Worm (Caenorhabditis elegans) whole organism, mixed stage, embryonic: Measurements from ENCODE around the gene Y36E3A.2.

ENCODE experiments used
- M03D4.4 ChIP-seq: sonication (generic microtip); optimal IDR thresholded peaks from 2 replicates; lab custom pipeline; 2017; ENCODE audit warnings: mild to moderate bottlenecking, missing genetic modification characterization, missing compliant biosample characterization
- bed-3 ChIP-seq: fragments of 200-800 bp; sonication (Bioruptor generic); optimal IDR thresholded peaks from 3 replicates; lab custom pipeline; 2018; ENCODE audit warnings: mild to moderate bottlenecking, missing genetic modification characterization, moderate library complexity, missing compliant biosample characterization
- blmp-1 ChIP-seq: fragments of 150-350 bp; optimal IDR thresholded peaks from 2 replicates; lab custom pipeline; 2014; ENCODE audit warnings: missing biosample characterization, missing genetic modification characterization
- ceh-39 ChIP-seq: fragments of 150-350 bp; optimal IDR thresholded peaks from 2 replicates; lab custom pipeline; 2014; ENCODE audit warnings: missing biosample characterization, missing genetic modification characterization
- ceh-43 ChIP-seq: fragments of 200-800 bp; sonication (Bioruptor generic); optimal IDR thresholded peaks from 2 replicates; lab custom pipeline; 2018; ENCODE audit warnings: mild to moderate bottlenecking, missing genetic modification characterization, moderate library complexity, missing compliant biosample characterization
- ceh-83 ChIP-seq: fragments of 200-800 bp; sonication (Bioruptor generic); optimal IDR thresholded peaks from 2 replicates; lab custom pipeline; 2018; ENCODE audit warnings: mild to moderate bottlenecking, missing genetic modification characterization, missing compliant biosample characterization
- ces-1 ChIP-seq: fragments of 150-350 bp; optimal IDR thresholded peaks from 2 replicates; lab custom pipeline; 2014; ENCODE audit warnings: missing biosample characterization, missing genetic modification reagents, missing genetic modification characterization
- cnd-1 ChIP-seq: fragments of 200-800 bp; sonication (Bioruptor generic); optimal IDR thresholded peaks from 2 replicates; lab custom pipeline; 2018; ENCODE audit warnings: mild to moderate bottlenecking, missing genetic modification characterization, missing compliant biosample characterization
- drap-1 ChIP-seq: fragments of 200-800 bp; sonication (Bioruptor generic); optimal IDR thresholded peaks from 3 replicates; lab custom pipeline; 2018; ENCODE audit warnings: mild to moderate bottlenecking, missing genetic modification characterization, missing compliant biosample characterization
- elt-1 ChIP-seq: sonication (generic microtip); optimal IDR thresholded peaks from 2 replicates; lab custom pipeline; 2017; ENCODE audit warnings: missing genetic modification characterization, mild to moderate bottlenecking, missing compliant biosample characterization, antibody characterized with exemption, moderate library complexity, borderline replicate concordance; ENCODE audit not compliant: insufficient read depth
- flh-1 ChIP-seq: fragments of 200-800 bp; sonication (Bioruptor generic); optimal IDR thresholded peaks from 2 replicates; lab custom pipeline; 2018; ENCODE audit warnings: mild to moderate bottlenecking, missing genetic modification characterization, moderate library complexity, missing compliant biosample characterization
- hlh-1 ChIP-seq: fragments of 150-350 bp; optimal IDR thresholded peaks from 2 replicates; lab custom pipeline; 2014; ENCODE audit warnings: missing biosample characterization, missing genetic modification reagents, missing genetic modification characterization
- lin-13 ChIP-seq: fragments of 150-350 bp; optimal IDR thresholded peaks from 2 replicates; lab custom pipeline; 2014; ENCODE audit warnings: missing biosample characterization, missing genetic modification characterization
- lin-32 ChIP-seq: fragments of 200-800 bp; sonication (Bioruptor generic); optimal IDR thresholded peaks from 2 replicates; lab custom pipeline; 2018; ENCODE audit warnings: mild to moderate bottlenecking, missing genetic modification characterization, missing compliant biosample characterization
- lsy-2 ChIP-seq: fragments of 150-350 bp; optimal IDR thresholded peaks from 2 replicates; lab custom pipeline; 2014; ENCODE audit warnings: missing biosample characterization, missing genetic modification characterization
- mab-5 ChIP-seq: fragments of 150-350 bp; optimal IDR thresholded peaks from 2 replicates; lab custom pipeline; 2014; ENCODE audit warnings: missing biosample characterization, missing genetic modification characterization
- mep-1 ChIP-seq: fragments of 150-350 bp; optimal IDR thresholded peaks from 2 replicates; lab custom pipeline; 2017; ENCODE audit warnings: missing biosample characterization, missing genetic modification reagents, missing genetic modification characterization, inconsistent platforms
- mls-2 ChIP-seq: sonication (generic microtip); optimal IDR thresholded peaks from 2 replicates; lab custom pipeline; 2016; ENCODE audit warnings: mild to moderate bottlenecking, missing genetic modification characterization, moderate library complexity, missing compliant biosample characterization
- nhr-12 ChIP-seq: fragments of 150-350 bp; optimal IDR thresholded peaks from 2 replicates; lab custom pipeline; 2014; ENCODE audit warnings: missing biosample characterization, missing genetic modification characterization
- nhr-2 ChIP-seq: fragments of 150-350 bp; optimal IDR thresholded peaks from 2 replicates; lab custom pipeline; 2014; ENCODE audit warnings: missing biosample characterization, missing genetic modification characterization
- nhr-28 ChIP-seq: fragments of 150-350 bp; optimal IDR thresholded peaks from 2 replicates; lab custom pipeline; 2014; ENCODE audit warnings: missing biosample characterization, missing genetic modification characterization
- nhr-76 ChIP-seq: sonication (generic microtip); optimal IDR thresholded peaks from 2 replicates; lab custom pipeline; 2017; ENCODE audit warnings: missing biosample characterization, missing genetic modification characterization
- pha-4 ChIP-seq: fragments of 150-350 bp; optimal IDR thresholded peaks from 2 replicates; lab custom pipeline; 2018; ENCODE audit warnings: missing biosample characterization, missing genetic modification reagents, missing genetic modification characterization
- sem-2 ChIP-seq: fragments of 200-800 bp; sonication (Bioruptor generic); optimal IDR thresholded peaks from 2 replicates; lab custom pipeline; 2018; ENCODE audit warnings: mild to moderate bottlenecking, missing genetic modification characterization, missing compliant biosample characterization
- sptf-1 ChIP-seq: sonication (generic microtip); optimal IDR thresholded peaks from 2 replicates; lab custom pipeline; 2017; ENCODE audit warnings: mild to moderate bottlenecking, missing genetic modification characterization, moderate library complexity, missing compliant biosample characterization
- tbx-8 ChIP-seq: fragments of 200-800 bp; sonication (Bioruptor generic); optimal IDR thresholded peaks from 2 replicates; lab custom pipeline; 2018; ENCODE audit warnings: mild to moderate bottlenecking, missing genetic modification characterization, moderate library complexity, missing compliant biosample characterization
- unc-39 ChIP-seq: fragments of 150-350 bp; optimal IDR thresholded peaks from 2 replicates; lab custom pipeline; 2014; ENCODE audit warnings: missing biosample characterization, missing genetic modification characterization
- unc-62 ChIP-seq: fragments of 150-350 bp; optimal IDR thresholded peaks from 2 replicates; lab custom pipeline; 2014; ENCODE audit warnings: missing biosample characterization, missing genetic modification reagents, missing genetic modification characterization
- zip-8 ChIP-seq: fragments of 150-350 bp; optimal IDR thresholded peaks from 2 replicates; lab custom pipeline; 2014; ENCODE audit warnings: missing biosample characterization, missing genetic modification characterization
- ztf-11 ChIP-seq: fragments of 150-350 bp; optimal IDR thresholded peaks from 2 replicates; lab custom pipeline; 2014; ENCODE audit warnings: missing biosample characterization, missing genetic modification characterization

Y36E3A.2 gene

DNA sequence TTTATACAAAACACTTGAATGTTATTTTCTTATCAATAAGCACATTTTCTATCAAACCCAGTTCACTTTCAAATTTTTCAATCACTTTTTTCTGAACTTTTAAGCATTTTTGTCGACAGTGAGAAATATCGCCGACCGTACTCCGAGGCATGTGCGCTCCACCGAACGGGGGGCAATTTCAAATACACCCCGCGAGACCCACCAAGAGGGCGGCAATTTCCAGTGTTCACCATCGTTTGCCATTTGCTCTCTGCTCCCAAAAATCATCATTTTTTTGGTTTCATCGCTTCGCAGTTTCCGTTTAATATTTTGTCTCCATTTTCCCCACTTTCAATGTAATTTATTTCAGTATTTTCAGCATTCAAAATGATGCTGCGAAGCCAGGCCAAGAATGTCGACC, 30.5 kb upstream of the Y36E3A.2 start, which contains the start of gene cyb-3:
TSS of gene cyb-3 (plus strand) at position 350 of the 400 bp plus-strand sequence.
- TF ChIP-seq ztf-11 (tag; lab: Kevin White, UChicago) (no peak), lsy-2 (tag; lab: Kevin White, UChicago) (peak; percentile 57)

DNA sequence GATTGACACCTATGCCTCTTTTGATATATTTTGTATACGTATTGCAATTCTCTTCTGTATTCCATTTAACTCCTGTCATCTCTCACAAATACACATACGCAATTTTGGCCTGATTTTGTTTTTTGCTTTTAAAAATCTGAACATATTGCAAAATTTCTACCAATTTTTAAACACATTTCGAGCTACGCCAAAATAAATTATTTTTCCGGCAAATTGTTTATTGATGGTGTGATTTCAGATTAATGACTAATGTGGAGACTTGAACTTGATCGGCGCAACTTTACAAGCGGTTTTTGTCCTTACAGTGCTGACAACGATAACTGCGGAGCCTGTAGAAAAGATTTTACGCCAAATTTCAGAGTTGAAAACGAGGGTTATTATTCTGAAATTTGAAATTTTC, 28.7 kb upstream of the Y36E3A.2 start:
- no peak for TF ChIP-seq ceh-39 (tag; lab: Kevin White, UChicago)
- TF ChIP-seq ceh-83 (GFP tag; lab: Kevin White, UChicago), result no peak
- no peak for TF ChIP-seq nhr-2
- no peak for TF ChIP-seq ceh-43
- TF ChIP-seq drap-1 (GFP tag; lab: Kevin White, UChicago), result no peak
- TF ChIP-seq lin-32 (GFP tag; lab: Kevin White, UChicago), result no peak
- TF ChIP-seq sptf-1 (tag; lab: Kevin White, UChicago), result no peak

DNA sequence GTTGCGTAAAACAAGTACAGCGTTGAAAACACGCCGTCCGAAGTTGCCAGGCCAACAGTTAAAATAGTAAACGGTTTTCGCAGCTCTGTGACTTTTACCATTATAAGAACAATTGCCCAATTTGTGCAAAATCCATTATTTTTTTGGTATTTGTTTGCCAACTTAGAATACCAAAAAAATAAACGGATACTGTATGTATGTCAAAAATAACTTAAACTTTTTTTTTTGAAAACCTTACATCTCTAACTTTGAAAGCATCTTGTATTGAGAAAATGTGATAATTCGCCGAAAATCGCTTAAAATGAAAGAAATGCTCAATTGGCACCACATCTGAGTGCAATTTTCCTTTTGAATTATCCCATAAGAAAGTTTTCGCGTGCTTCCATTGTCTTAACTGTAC, 27.1 kb upstream of the Y36E3A.2 start, which contains the start of gene fbxa-199:
TSS of gene fbxa-199 (minus strand) at position 101 of the 400 bp plus-strand sequence.
- TF ChIP-seq mls-2 (tag; lab: Kevin White, UChicago), result no peak
- TF ChIP-seq drap-1 (GFP tag; lab: Kevin White, UChicago), result no peak
- TF ChIP-seq unc-39 (tag; lab: Kevin White, UChicago), result no peak
- TF ChIP-seq lsy-2 (tag; lab: Kevin White, UChicago), result no peak
- TF ChIP-seq lin-32 (GFP tag; lab: Kevin White, UChicago), result no peak
- no peak for TF ChIP-seq elt-1 (tag; lab: Kevin White, UChicago)
- TF ChIP-seq mab-5 (tag; lab: Kevin White, UChicago), result no peak
- TF ChIP-seq lin-13 (tag; lab: Kevin White, UChicago), result no peak
- TF ChIP-seq ces-1 (GFP tag; lab: Kevin White, UChicago), result no peak
- no peak for TF ChIP-seq nhr-76 (tag; lab: Kevin White, UChicago)
- TF ChIP-seq mep-1 (tag; lab: Kevin White, UChicago), result no peak
- TF ChIP-seq ztf-11 (tag; lab: Kevin White, UChicago), result no peak
- TF ChIP-seq sem-2 (GFP tag; lab: Kevin White, UChicago), result no peak
- no peak for TF ChIP-seq zip-8 (tag; lab: Kevin White, UChicago)
- TF ChIP-seq hlh-1 (tag; lab: Kevin White, UChicago), result no peak
- TF ChIP-seq ceh-43, result no peak
- no peak for TF ChIP-seq nhr-2
- TF ChIP-seq tbx-8 (GFP tag; lab: Kevin White, UChicago), result no peak
- no peak for TF ChIP-seq nhr-28

DNA sequence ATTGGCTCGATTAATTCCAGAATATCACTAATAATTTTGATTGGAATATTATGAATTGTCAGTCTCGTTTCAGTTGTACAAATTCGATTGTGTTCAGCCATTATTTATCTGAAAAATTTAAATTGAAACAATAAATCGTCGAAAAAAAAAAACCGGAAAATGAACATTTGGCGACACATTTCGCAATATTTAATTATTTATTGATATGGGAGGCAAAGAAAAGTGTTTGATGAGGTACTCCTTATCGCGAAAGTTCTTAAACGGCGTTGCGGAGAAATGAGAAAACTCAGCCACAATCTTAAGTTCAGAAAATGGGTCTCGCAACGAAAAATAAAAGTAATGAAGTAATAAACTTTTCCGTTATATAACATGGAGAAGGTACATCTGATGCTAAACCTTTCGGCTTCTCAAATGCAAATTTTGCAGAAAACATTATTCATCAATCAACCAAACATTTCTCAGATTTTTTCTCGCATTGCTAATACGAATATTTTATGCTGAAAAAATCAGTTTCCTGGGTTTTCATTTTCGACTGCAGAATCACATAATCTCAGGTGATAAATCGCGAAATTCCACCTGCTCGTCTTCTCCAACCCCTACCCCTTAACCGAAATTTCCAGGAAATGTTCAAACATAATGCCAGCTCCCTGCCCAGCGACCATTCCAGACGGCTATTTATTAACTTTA, 26.0 kb upstream of the Y36E3A.2 start, which contains the start of the genes T06E6.15 and sri-7:
TSS of gene T06E6.15 (minus strand) at position 101 of the 687 bp plus-strand sequence.
TSS of gene sri-7 (plus strand) at position 637 of the 687 bp plus-strand sequence.
- TF ChIP-seq ces-1 (GFP tag; lab: Kevin White, UChicago) (no peak), M03D4.4 (tag; lab: Kevin White, UChicago) (no peak), ceh-43 (no peak), zip-8 (tag; lab: Kevin White, UChicago) (no peak), hlh-1 (tag; lab: Kevin White, UChicago) (no peak), lsy-2 (tag; lab: Kevin White, UChicago) (no peak), mep-1 (tag; lab: Kevin White, UChicago) (no peak), unc-62 (GFP tag; lab: Kevin White, UChicago) (no peak), unc-39 (tag; lab: Kevin White, UChicago) (no peak), elt-1 (tag; lab: Kevin White, UChicago) (no peak), tbx-8 (GFP tag; lab: Kevin White, UChicago) (no peak), ztf-11 (tag; lab: Kevin White, UChicago) (no peak), blmp-1 (tag; lab: Kevin White, UChicago) (no peak), drap-1 (GFP tag; lab: Kevin White, UChicago) (no peak), cnd-1 (tag; lab: Kevin White, UChicago) (no peak), sem-2 (GFP tag; lab: Kevin White, UChicago) (no peak), nhr-2 (no peak), sptf-1 (tag; lab: Kevin White, UChicago) (no peak), mls-2 (tag; lab: Kevin White, UChicago) (no peak)

DNA sequence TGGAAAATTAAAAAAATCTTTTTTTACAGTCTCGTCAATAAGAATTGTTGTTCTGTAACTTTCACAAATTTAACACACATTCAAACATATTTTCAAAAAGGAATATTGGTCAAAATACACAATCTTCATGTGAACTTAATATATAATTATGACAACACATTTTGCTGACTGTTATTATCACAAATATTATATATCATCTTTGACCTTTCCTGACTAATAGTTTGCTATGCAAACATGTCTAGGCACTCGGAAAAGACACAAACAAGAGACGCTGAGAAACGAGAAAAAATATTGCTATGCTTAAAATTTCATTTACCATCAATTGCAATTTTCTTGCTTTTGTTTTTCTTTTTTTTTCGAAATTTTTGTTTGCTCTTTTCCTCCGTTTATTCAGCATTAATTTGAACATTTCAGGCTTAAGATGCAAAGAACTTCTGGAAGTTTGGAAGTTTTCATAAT, 24.0 kb upstream of the Y36E3A.2 start, which contains the start of gene fbxa-135:
TSS of gene fbxa-135 (plus strand) at position 409 of the 459 bp plus-strand sequence.
- no peak for TF ChIP-seq blmp-1 (tag; lab: Kevin White, UChicago)
- no peak for TF ChIP-seq ces-1 (GFP tag; lab: Kevin White, UChicago)
- no peak for TF ChIP-seq lin-32 (GFP tag; lab: Kevin White, UChicago)
- no peak for TF ChIP-seq nhr-2
- TF ChIP-seq mab-5 (tag; lab: Kevin White, UChicago), result no peak
- TF ChIP-seq pha-4 (tag; lab: Kevin White, UChicago), result no peak
- no peak for TF ChIP-seq nhr-12
- no peak for TF ChIP-seq ceh-43
- no peak for TF ChIP-seq bed-3 (GFP tag; lab: Kevin White, UChicago)
- no peak for TF ChIP-seq mls-2 (tag; lab: Kevin White, UChicago)
- no peak for TF ChIP-seq flh-1
